Fruit fly (Drosophila melanogaster) whole organism, embryonic: Measurements from ENCODE around the gene CG10841.

Source experiments
- Ada2b ChIP-seq: fragments of 200-800 bp; sonication (Bioruptor generic); IDR thresholded peaks from 2 replicates; pipeline ENCODE4 v1.3.6; 2022; ENCODE audit warnings: missing biosample characterization, missing genetic modification characterization
- CG10565 ChIP-seq: fragments of 200-800 bp; sonication (Bioruptor generic); optimal IDR thresholded peaks from 3 replicates; lab custom pipeline; 2016; ENCODE audit warnings: missing biosample characterization, mild to moderate bottlenecking, missing genetic modification characterization
- CG13123 ChIP-seq: fragments of 200-800 bp; sonication (Bioruptor generic); optimal IDR thresholded peaks from 2 replicates; lab custom pipeline; 2016; ENCODE audit warnings: missing biosample characterization, missing genetic modification characterization
- CG13775 ChIP-seq: fragments of 200-800 bp; sonication (Bioruptor generic); optimal IDR thresholded peaks from 3 replicates; lab custom pipeline; 2017; ENCODE audit warnings: missing biosample characterization, mild to moderate bottlenecking, missing genetic modification characterization
- CG14441 ChIP-seq: fragments of 200-800 bp; sonication (Bioruptor generic); IDR thresholded peaks from 2 replicates; pipeline ENCODE4 v1.3.6; 2022; ENCODE audit warnings: missing biosample characterization, missing genetic modification characterization
- CG15269 ChIP-seq: fragments of 200-800 bp; sonication (Bioruptor generic); optimal IDR thresholded peaks from 2 replicates; lab custom pipeline; 2018; ENCODE audit warnings: missing biosample characterization, mild to moderate bottlenecking, missing genetic modification characterization, moderate library complexity
- CG17568 ChIP-seq: fragments of 200-800 bp; sonication (Bioruptor generic); optimal IDR thresholded peaks from 2 replicates; lab custom pipeline; 2018; ENCODE audit warnings: missing biosample characterization, mild to moderate bottlenecking, missing genetic modification characterization, moderate library complexity
- CG17612 ChIP-seq: fragments of 200-800 bp; sonication (Bioruptor generic); IDR thresholded peaks from 2 replicates; pipeline ENCODE4 v1.3.6; 2022; ENCODE audit warnings: missing biosample characterization, missing genetic modification characterization
- CG18476 ChIP-seq: fragments of 200-800 bp; sonication (Bioruptor generic); optimal IDR thresholded peaks from 2 replicates; lab custom pipeline; 2016; ENCODE audit warnings: missing biosample characterization, mild to moderate bottlenecking, missing genetic modification characterization
- CG2712 ChIP-seq: fragments of 200-800 bp; optimal IDR thresholded peaks from 3 replicates; lab custom pipeline; 2019; ENCODE audit warnings: missing biosample characterization, mild to moderate bottlenecking, missing genetic modification characterization, moderate library complexity
- CG34376 ChIP-seq: fragments of 200-800 bp; sonication (Bioruptor generic); optimal IDR thresholded peaks from 2 replicates; lab custom pipeline; 2018; ENCODE audit warnings: missing biosample characterization, mild to moderate bottlenecking, missing genetic modification characterization
- CG4404 ChIP-seq: fragments of 200-800 bp; sonication (Bioruptor generic); IDR thresholded peaks from 2 replicates; pipeline ENCODE4 v1.3.6; 2022; ENCODE audit warnings: missing biosample characterization, missing genetic modification characterization
- CG4617 ChIP-seq: fragments of 200-800 bp; sonication (Bioruptor generic); optimal IDR thresholded peaks from 3 replicates; lab custom pipeline; 2016; ENCODE audit warnings: missing biosample characterization, missing genetic modification characterization, borderline replicate concordance
- CG9215 ChIP-seq: fragments of 200-800 bp; sonication (Bioruptor generic); IDR thresholded peaks from 2 replicates; pipeline ENCODE4 v1.3.6; 2022; ENCODE audit warnings: missing biosample characterization, missing genetic modification characterization
- CG9437 ChIP-seq: fragments of 200-800 bp; sonication (Bioruptor generic); optimal IDR thresholded peaks from 2 replicates; lab custom pipeline; 2018; ENCODE audit warnings: missing biosample characterization, mild to moderate bottlenecking, missing genetic modification characterization
- CG9797 ChIP-seq: fragments of 200-800 bp; sonication (Bioruptor generic); optimal IDR thresholded peaks from 3 replicates; lab custom pipeline; 2018; ENCODE audit warnings: missing biosample characterization, mild to moderate bottlenecking, missing genetic modification characterization
- CG9817 ChIP-seq: fragments of 200-800 bp; sonication (Bioruptor generic); optimal IDR thresholded peaks from 2 replicates; lab custom pipeline; 2018; ENCODE audit warnings: missing biosample characterization, mild to moderate bottlenecking, missing genetic modification characterization, moderate library complexity
- Ets65A ChIP-seq: fragments of 200-800 bp; sonication (Bioruptor generic); peaks from one replicate; lab custom pipeline; 2016; ENCODE audit warnings: missing biosample characterization, missing genetic modification characterization
- Hr39 ChIP-seq: fragments of >200 bp; optimal IDR thresholded peaks from 2 replicates; lab custom pipeline; 2017
- Max ChIP-seq: fragments of 200-800 bp; sonication (Bioruptor generic); optimal IDR thresholded peaks from 2 replicates; lab custom pipeline; 2016; ENCODE audit warnings: missing biosample characterization, mild to moderate bottlenecking, missing genetic modification characterization
- Rx ChIP-seq: fragments of 200-800 bp; sonication (Bioruptor generic); IDR thresholded peaks from 2 replicates; pipeline ENCODE4 v1.3.6; 2022; ENCODE audit warnings: missing biosample characterization, missing genetic modification characterization
- Trl ChIP-seq, 3 experiments: fragments of >200 bp in 2 of 3; fragments of 200-800 bp in 1 of 3; sonication (Bioruptor generic) in 1 of 3; optimal IDR thresholded peaks; 2 replicates in 1 of 3; 3 replicates in 2 of 3; lab custom pipeline; 2016 to 2017; ENCODE audit warnings: missing biosample characterization in 1 of 3, missing genetic modification characterization in 1 of 3
- bab2 ChIP-seq: fragments of 200-800 bp; sonication (Bioruptor generic); optimal IDR thresholded peaks from 2 replicates; lab custom pipeline; 2016; ENCODE audit warnings: missing biosample characterization, missing genetic modification characterization
- bbx ChIP-seq: fragments of 200-800 bp; sonication (Bioruptor generic); IDR thresholded peaks from 2 replicates; pipeline ENCODE4 v1.3.6; 2022; ENCODE audit warnings: missing biosample characterization, missing genetic modification characterization; ENCODE audit not compliant: partially characterized antibody
- bowl ChIP-seq: fragments of 200-800 bp; sonication (Bioruptor generic); IDR thresholded peaks from 2 replicates; pipeline ENCODE4 v1.3.6; 2022; ENCODE audit warnings: missing biosample characterization, missing genetic modification characterization
- dpn ChIP-seq, 2 experiments: fragments of 200-800 bp; sonication (Bioruptor generic); optimal IDR thresholded peaks; 3 replicates each; lab custom pipeline; 2016; ENCODE audit warnings: missing biosample characterization in 2 of 2, missing genetic modification characterization in 2 of 2
- ftz-f1 ChIP-seq: fragments of 200-800 bp; sonication (Bioruptor generic); optimal IDR thresholded peaks from 2 replicates; lab custom pipeline; 2016; ENCODE audit warnings: missing biosample characterization, missing genetic modification characterization
- hbn ChIP-seq: fragments of 200-800 bp; sonication (Bioruptor generic); IDR thresholded peaks from 2 replicates; pipeline ENCODE4 v1.3.6; 2022; ENCODE audit warnings: missing biosample characterization, missing genetic modification characterization; ENCODE audit not compliant: partially characterized antibody
- mam ChIP-seq: fragments of 200-800 bp; sonication (Bioruptor generic); optimal IDR thresholded peaks from 3 replicates; lab custom pipeline; 2016; ENCODE audit warnings: missing biosample characterization, missing genetic modification characterization
- nerfin-2 ChIP-seq: fragments of 200-800 bp; sonication (Bioruptor generic); IDR thresholded peaks from 2 replicates; pipeline ENCODE4 v1.3.6; 2022; ENCODE audit warnings: missing biosample characterization, missing genetic modification characterization; ENCODE audit not compliant: partially characterized antibody
- oc ChIP-seq: fragments of 200-800 bp; sonication (Bioruptor generic); optimal IDR thresholded peaks from 2 replicates; lab custom pipeline; 2018; ENCODE audit warnings: missing biosample characterization, mild to moderate bottlenecking, missing genetic modification characterization, moderate library complexity
- pan ChIP-seq, 4 experiments: fragments of >200 bp in 3 of 4; fragments of 200-800 bp in 1 of 4; sonication (Bioruptor generic) in 1 of 4; optimal IDR thresholded peaks in 3 of 4; IDR thresholded peaks in 1 of 4; 2 replicates each; pipeline versions ENCODE4 v1.3.6 to Lab custom; 2017 to 2022; ENCODE audit warnings: missing biosample characterization in 2 of 4, missing genetic modification characterization in 2 of 4, mixed read lengths in 1 of 4
- pho ChIP-seq: fragments of 200-800 bp; sonication (Bioruptor generic); optimal IDR thresholded peaks from 2 replicates; lab custom pipeline; 2016; ENCODE audit warnings: missing biosample characterization, missing genetic modification characterization
- pum ChIP-seq: fragments of 200-800 bp; sonication (Bioruptor generic); optimal IDR thresholded peaks from 2 replicates; lab custom pipeline; 2016; ENCODE audit warnings: missing biosample characterization, missing genetic modification characterization
- salm ChIP-seq: fragments of 200-800 bp; sonication (Bioruptor generic); optimal IDR thresholded peaks from 2 replicates; lab custom pipeline; 2018; ENCODE audit warnings: missing biosample characterization, mild to moderate bottlenecking, missing genetic modification characterization
- scrt ChIP-seq: fragments of 200-800 bp; sonication (Bioruptor generic); optimal IDR thresholded peaks from 2 replicates; lab custom pipeline; 2018; ENCODE audit warnings: missing biosample characterization, mild to moderate bottlenecking, missing genetic modification characterization, moderate library complexity
- sens ChIP-seq: fragments of 200-800 bp; sonication (Bioruptor generic); peaks from one replicate; lab custom pipeline; 2016; ENCODE audit warnings: missing biosample characterization, missing genetic modification characterization
- sens-2 ChIP-seq: fragments of 200-800 bp; sonication (Bioruptor generic); IDR thresholded peaks from 2 replicates; pipeline ENCODE4 v1.3.6; 2022; ENCODE audit warnings: missing biosample characterization, missing genetic modification characterization
- sim ChIP-seq: fragments of 200-800 bp; sonication (Bioruptor generic); IDR thresholded peaks from 2 replicates; pipeline ENCODE4 v1.3.6; 2022; ENCODE audit warnings: missing biosample characterization, missing genetic modification characterization
- sna ChIP-seq: fragments of 200-800 bp; sonication (Bioruptor generic); IDR thresholded peaks from 2 replicates; pipeline ENCODE4 v1.3.6; 2022; ENCODE audit warnings: missing biosample characterization, missing genetic modification characterization; ENCODE audit not compliant: partially characterized antibody
- sqz ChIP-seq: fragments of 200-800 bp; sonication (Bioruptor generic); optimal IDR thresholded peaks from 3 replicates; lab custom pipeline; 2018; ENCODE audit warnings: missing biosample characterization, mild to moderate bottlenecking, missing genetic modification characterization
- sug ChIP-seq: fragments of 200-800 bp; optimal IDR thresholded peaks from 2 replicates; lab custom pipeline; 2019; ENCODE audit warnings: missing biosample characterization, mild to moderate bottlenecking, missing genetic modification characterization, moderate library complexity
- toy ChIP-seq: fragments of 200-800 bp; sonication (Bioruptor generic); IDR thresholded peaks from 2 replicates; pipeline ENCODE4 v1.3.6; 2022; ENCODE audit warnings: missing biosample characterization, missing genetic modification characterization
- yki ChIP-seq: fragments of >200 bp; optimal IDR thresholded peaks from 3 replicates; lab custom pipeline; 2018

CG10841 gene

DNA sequence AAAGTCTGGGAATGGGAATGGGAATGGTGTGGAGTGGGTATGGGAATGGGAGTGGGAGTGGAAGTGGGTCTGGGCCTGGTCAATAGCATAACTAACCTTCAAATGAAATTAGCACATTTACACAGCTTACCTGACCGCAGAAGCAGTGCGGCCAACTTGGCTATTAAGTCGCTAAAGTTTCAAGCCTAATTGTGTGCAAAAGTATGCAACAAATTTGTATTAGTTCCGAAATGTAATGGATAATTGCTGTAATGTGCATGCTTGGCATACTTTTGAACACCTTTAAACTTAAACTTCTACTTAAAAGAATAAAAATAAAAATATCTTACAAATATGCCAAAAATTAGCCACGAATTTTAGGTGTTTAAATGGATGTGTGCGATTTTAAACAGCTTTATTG lies 16.7 kb upstream of the CG10841 start (continued):
- no peak for TF ChIP-seq mam (GFP tag; lab: Kevin White, UChicago)
- TF ChIP-seq CG17612 (GFP tag; lab: Robert Waterston, UW): peak; percentile 82; the same call in 1 of the 2 replicates
- no peak for TF ChIP-seq bowl (GFP tag; lab: Robert Waterston, UW)
- no peak for TF ChIP-seq sens-2
- no peak for TF ChIP-seq CG9797 (GFP tag; lab: Kevin White, UChicago)

dm6 chr3R:13615617-13616016 lies 16.1 kb upstream of the CG10841 start, which contains the start of gene CG9269:
TSS of gene CG9269 (plus strand) at chr3R:13615917.
- no peak for TF ChIP-seq CG13123 (GFP tag; lab: Kevin White, UChicago)
- TF ChIP-seq Hr39: no peak
- TF ChIP-seq CG17568: no peak
- no peak for TF ChIP-seq sug (tag; lab: Kevin White, UChicago)

DNA sequence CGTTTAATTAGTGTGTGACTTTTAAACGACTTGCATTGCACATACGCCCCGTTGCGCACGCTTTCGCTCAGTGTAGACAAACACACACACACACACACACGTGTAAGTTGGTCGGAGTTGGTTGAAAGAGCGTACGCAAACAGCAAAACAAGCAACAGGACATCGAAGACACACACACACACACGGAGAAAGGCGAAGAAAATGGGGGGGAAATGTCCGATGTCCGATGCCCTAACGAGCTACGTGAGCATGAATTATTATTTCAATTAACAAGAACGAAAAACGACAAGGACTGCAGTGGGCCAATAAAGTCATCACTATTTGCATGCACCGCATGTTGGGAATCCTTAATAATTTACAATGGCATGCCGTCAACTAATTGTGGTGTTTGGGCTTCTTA lies 14.5 kb upstream of the CG10841 start:
- TF ChIP-seq ftz-f1 (GFP tag; lab: Kevin White, UChicago) (no peak), Ets65A (GFP tag; lab: Kevin White, UChicago) (peak; percentile 92)

DNA sequence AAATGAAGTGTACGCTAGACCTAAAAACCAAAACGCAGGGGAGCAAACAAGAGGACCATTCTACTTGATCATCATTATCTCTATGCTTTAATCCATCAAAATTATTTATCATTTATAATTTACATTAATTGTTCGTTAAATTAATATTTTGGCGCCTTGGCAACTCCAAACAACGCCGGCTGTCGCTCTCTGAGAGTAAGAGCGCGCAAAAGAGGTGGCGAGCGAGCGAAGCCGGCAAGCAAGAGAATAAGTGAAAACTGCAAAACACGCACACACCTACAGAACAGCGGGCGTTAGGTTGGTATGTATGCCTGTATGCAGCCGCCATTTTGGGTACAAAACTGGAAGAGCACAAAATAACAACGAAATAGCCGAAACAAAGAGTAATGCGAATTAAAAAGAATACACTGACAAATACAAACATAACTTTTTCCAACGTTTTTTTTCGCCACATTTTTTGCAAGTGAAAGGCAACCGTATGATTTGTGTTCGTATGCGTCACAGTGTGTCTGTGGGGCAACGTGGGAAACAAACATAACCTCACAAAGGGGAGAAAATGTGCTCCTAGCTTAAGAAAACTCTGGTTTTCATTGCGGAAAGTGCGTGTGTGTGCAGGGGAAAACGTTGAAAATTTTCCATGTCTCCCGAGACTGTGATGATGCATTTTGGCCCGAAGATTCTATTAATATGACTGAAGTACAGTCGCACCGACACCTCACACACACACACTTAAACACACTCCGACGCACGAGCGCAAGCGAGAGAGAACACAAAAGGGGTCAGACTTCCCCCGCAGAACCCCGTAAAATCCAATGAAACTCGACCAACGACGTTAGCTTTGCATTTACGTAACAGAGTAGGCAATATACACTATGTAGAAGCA lies 13.3 kb downstream of the CG10841 start:
- TF ChIP-seq CG9817 (tag; lab: Kevin White, UChicago) (no peak), salm (tag; lab: Kevin White, UChicago) (no peak), CG4617 (GFP tag; lab: Kevin White, UChicago) (no peak), bab2 (GFP tag; lab: Kevin White, UChicago) (no peak), yki (peak; percentile 43), bbx (no peak), CG18476 (GFP tag; lab: Kevin White, UChicago) (no peak), CG10565 (GFP tag; lab: Kevin White, UChicago) (no peak), Ada2b (no peak; the same call in 1 of the 2 replicates), sens (GFP tag; lab: Kevin White, UChicago) (peak; percentile 7), Trl (optimal IDR thresholded peaks at IDR 0.05; lab: Kevin White, UChicago) (peak; percentile 88 to 93), Trl (GFP tag; optimal IDR thresholded peaks at IDR 0.05; lab: Kevin White, UChicago) (no peak), sqz (peak; percentile 14), CG9215 (no peak), CG15269 (tag; lab: Kevin White, UChicago) (no peak), dpn (GFP tag; optimal IDR thresholded peaks at IDR 0.05; lab: Kevin White, UChicago) (no peak), CG14441 (GFP tag; lab: Robert Waterston, UW) (no peak), CG4404 (GFP tag; lab: Robert Waterston, UW) (no peak), oc (tag; lab: Kevin White, UChicago) (no peak), CG34376 (GFP tag; lab: Kevin White, UChicago) (peak; percentile 17), CG13775 (GFP tag; lab: Kevin White, UChicago) (no peak), Max (peak; percentile 46), CG2712 (tag; lab: Kevin White, UChicago) (peak; percentile 62), sna (GFP tag; lab: Robert Waterston, UW) (no peak), pum (no peak), pho (GFP tag; lab: Kevin White, UChicago) (no peak), scrt (peak; percentile 43), hbn (GFP tag; lab: Robert Waterston, UW) (no peak), pan (optimal IDR thresholded peaks at IDR 0.05; lab: Kevin White, UChicago) (no peak), pan (GFP tag; optimal IDR thresholded peaks at IDR 0.05 in 1 of 2, IDR thresholded peaks at IDR 0.05 in 1 of 2) (peak in 1 of 2 experiments; percentile 55), CG9437 (GFP tag; lab: Kevin White, UChicago) (peak; percentile 92), nerfin-2 (no peak), sim (GFP tag; lab: Robert Waterston, UW) (0 out of 2 replicates have a peak, but pooled peaks have one; percentile 5), toy (no peak), Rx (no peak)
